Fruit fly (Drosophila melanogaster) whole organism, embryonic: ENCODE measurements around the gene CG31231.

Experiments used
- Blimp-1 ChIP-seq: fragments of 200-800 bp; sonication (Bioruptor generic); optimal IDR thresholded peaks from 3 replicates; lab custom pipeline; 2018; ENCODE audit warnings: missing biosample characterization, missing genetic modification characterization, mild to moderate bottlenecking, moderate library complexity, missing genetic modification reagents
- CG10209 ChIP-seq: fragments of 200-800 bp; sonication (Bioruptor generic); optimal IDR thresholded peaks from 3 replicates; lab custom pipeline; 2017; ENCODE audit warnings: missing biosample characterization, mild to moderate bottlenecking, missing genetic modification characterization, missing genetic modification reagents
- CG1024 ChIP-seq: fragments of 200-800 bp; sonication (Bioruptor generic); IDR thresholded peaks from 2 replicates; pipeline ENCODE4 v1.3.6; 2022; ENCODE audit warnings: missing biosample characterization, missing genetic modification characterization
- CG10431 ChIP-seq: fragments of 200-800 bp; sonication (Bioruptor generic); optimal IDR thresholded peaks from 3 replicates; lab custom pipeline; 2018; ENCODE audit warnings: missing biosample characterization, mild to moderate bottlenecking, missing genetic modification characterization
- CG10979 ChIP-seq: fragments of 200-800 bp; sonication (Bioruptor generic); optimal IDR thresholded peaks from 2 replicates; lab custom pipeline; 2018; ENCODE audit warnings: missing biosample characterization, mild to moderate bottlenecking, missing genetic modification characterization, moderate library complexity
- CG14667 ChIP-seq: fragments of 200-800 bp; sonication (Bioruptor generic); IDR thresholded peaks from 2 replicates; pipeline ENCODE4 v1.3.6; 2022; ENCODE audit warnings: missing biosample characterization, missing genetic modification characterization
- CG15269 ChIP-seq: fragments of 200-800 bp; sonication (Bioruptor generic); optimal IDR thresholded peaks from 2 replicates; lab custom pipeline; 2018; ENCODE audit warnings: missing biosample characterization, mild to moderate bottlenecking, missing genetic modification characterization, moderate library complexity
- CG15514 ChIP-seq: fragments of 200-800 bp; sonication (Bioruptor generic); optimal IDR thresholded peaks from 3 replicates; lab custom pipeline; 2017; ENCODE audit warnings: missing biosample characterization, missing genetic modification characterization, mild to moderate bottlenecking, moderate library complexity, missing genetic modification reagents
- CG16815 ChIP-seq: fragments of 200-800 bp; sonication (Bioruptor generic); optimal IDR thresholded peaks from 3 replicates; lab custom pipeline; 2017; ENCODE audit warnings: missing biosample characterization, mild to moderate bottlenecking, missing genetic modification characterization
- CG17359 ChIP-seq: fragments of 200-800 bp; sonication (Bioruptor generic); optimal IDR thresholded peaks from 3 replicates; lab custom pipeline; 2018; ENCODE audit warnings: missing biosample characterization, mild to moderate bottlenecking, missing genetic modification characterization, moderate library complexity
- CG17385 ChIP-seq: fragments of 200-800 bp; sonication (Bioruptor generic); optimal IDR thresholded peaks from 3 replicates; lab custom pipeline; 2018; ENCODE audit warnings: missing biosample characterization, mild to moderate bottlenecking, missing genetic modification characterization
- CG1792 ChIP-seq: fragments of 200-800 bp; sonication (Bioruptor generic); optimal IDR thresholded peaks from 2 replicates; lab custom pipeline; 2016; ENCODE audit warnings: missing biosample characterization, missing genetic modification characterization
- CG32767 ChIP-seq: fragments of 200-800 bp; sonication (Bioruptor generic); IDR thresholded peaks from 2 replicates; pipeline ENCODE4 v1.3.6; 2022; ENCODE audit warnings: missing biosample characterization, missing genetic modification characterization
- CG5953 ChIP-seq: fragments of 200-800 bp; sonication (Bioruptor generic); IDR thresholded peaks from 2 replicates; pipeline ENCODE4 v1.3.6; 2022; ENCODE audit warnings: missing biosample characterization, missing genetic modification characterization
- CG6765 ChIP-seq: fragments of 200-800 bp; sonication (Bioruptor generic); optimal IDR thresholded peaks from 3 replicates; lab custom pipeline; 2017; ENCODE audit warnings: missing biosample characterization, mild to moderate bottlenecking, missing genetic modification characterization
- CG6791 ChIP-seq: fragments of 200-800 bp; sonication (Bioruptor generic); IDR thresholded peaks from 3 replicates; pipeline ENCODE4 v1.3.6; 2022; ENCODE audit warnings: missing biosample characterization, missing genetic modification characterization; ENCODE audit not compliant: partially characterized antibody
- CG9727 ChIP-seq: fragments of 200-800 bp; sonication (Bioruptor generic); optimal IDR thresholded peaks from 3 replicates; lab custom pipeline; 2017; ENCODE audit warnings: missing biosample characterization, mild to moderate bottlenecking, missing genetic modification characterization
- CG9817 ChIP-seq: fragments of 200-800 bp; sonication (Bioruptor generic); optimal IDR thresholded peaks from 2 replicates; lab custom pipeline; 2018; ENCODE audit warnings: missing biosample characterization, mild to moderate bottlenecking, missing genetic modification characterization, moderate library complexity
- D19A ChIP-seq: fragments of 200-800 bp; optimal IDR thresholded peaks from 3 replicates; lab custom pipeline; 2019; ENCODE audit warnings: missing biosample characterization, mild to moderate bottlenecking, missing genetic modification characterization, moderate library complexity
- Dad ChIP-seq: fragments of 200-800 bp; sonication (Bioruptor generic); optimal IDR thresholded peaks from 3 replicates; lab custom pipeline; 2016; ENCODE audit warnings: missing biosample characterization, missing genetic modification characterization
- Dp ChIP-seq: fragments of 200-800 bp; sonication (Bioruptor generic); optimal IDR thresholded peaks from 2 replicates; lab custom pipeline; 2018; ENCODE audit warnings: missing biosample characterization, mild to moderate bottlenecking, missing genetic modification characterization, moderate library complexity
- Gug ChIP-seq: fragments of 200-800 bp; sonication (Bioruptor generic); IDR thresholded peaks from 4 replicates; pipeline ENCODE4 v1.3.6; 2022; ENCODE audit warnings: missing biosample characterization, missing genetic modification characterization
- HLHmδ ChIP-seq: fragments of 200-800 bp; sonication (Bioruptor generic); optimal IDR thresholded peaks from 2 replicates; lab custom pipeline; 2018; ENCODE audit warnings: missing biosample characterization, mild to moderate bottlenecking, missing genetic modification characterization, moderate library complexity
- Hmr ChIP-seq: fragments of 200-800 bp; sonication (Bioruptor generic); optimal IDR thresholded peaks from 3 replicates; lab custom pipeline; 2017; ENCODE audit warnings: mild to moderate bottlenecking, missing biosample characterization, missing genetic modification reagents, missing genetic modification characterization
- Hsf ChIP-seq: fragments of 200-800 bp; sonication (Bioruptor generic); optimal IDR thresholded peaks from 3 replicates; lab custom pipeline; 2016; ENCODE audit warnings: missing biosample characterization, missing genetic modification characterization
- Kr ChIP-seq: fragments of 200-800 bp; sonication (Bioruptor generic); optimal IDR thresholded peaks from 2 replicates; lab custom pipeline; 2017; ENCODE audit warnings: missing biosample characterization, mild to moderate bottlenecking, missing genetic modification characterization
- Med ChIP-seq: fragments of 200-800 bp; sonication (Bioruptor generic); peaks from one replicate; lab custom pipeline; 2016; ENCODE audit warnings: missing biosample characterization, missing genetic modification characterization, mild to moderate bottlenecking, inconsistent platforms, moderate library complexity
- Nf-YB ChIP-seq: fragments of 200-800 bp; sonication (Bioruptor generic); optimal IDR thresholded peaks from 3 replicates; lab custom pipeline; 2019; ENCODE audit warnings: missing biosample characterization, mild to moderate bottlenecking, missing genetic modification characterization, moderate library complexity
- Sox102F ChIP-seq: fragments of 200-800 bp; sonication (Bioruptor generic); optimal IDR thresholded peaks from 2 replicates; lab custom pipeline; 2018; ENCODE audit warnings: missing biosample characterization, mild to moderate bottlenecking, missing genetic modification characterization, moderate library complexity
- ap ChIP-seq: fragments of 200-800 bp; sonication (Bioruptor generic); IDR thresholded peaks from 2 replicates; pipeline ENCODE4 v1.3.6; 2022; ENCODE audit warnings: missing biosample characterization, missing genetic modification characterization
- cad ChIP-seq: fragments of >200 bp; optimal IDR thresholded peaks from 2 replicates; lab custom pipeline; 2017; ENCODE audit warnings: missing biosample characterization, missing genetic modification characterization
- cg ChIP-seq: fragments of 200-800 bp; sonication (Bioruptor generic); optimal IDR thresholded peaks from 3 replicates; lab custom pipeline; 2019; ENCODE audit warnings: missing biosample characterization, mild to moderate bottlenecking, missing genetic modification characterization, moderate library complexity
- dpn ChIP-seq, 2 experiments: fragments of 200-800 bp; sonication (Bioruptor generic); optimal IDR thresholded peaks; 3 replicates each; lab custom pipeline; 2016; ENCODE audit warnings: missing biosample characterization in 2 of 2, missing genetic modification characterization in 2 of 2
- esg ChIP-seq: fragments of 200-800 bp; sonication (Bioruptor generic); conservative IDR thresholded peaks from 2 replicates; pipeline ENCODE4 v1.3.6; 2022; ENCODE audit warnings: missing biosample characterization, missing genetic modification characterization
- eve ChIP-seq, 2 experiments: fragments of >200 bp; optimal IDR thresholded peaks; 2 replicates each; lab custom pipeline; 2017; ENCODE audit warnings: missing biosample characterization in 2 of 2, missing genetic modification characterization in 2 of 2
- fd64A ChIP-seq: fragments of 200-800 bp; sonication (Bioruptor generic); optimal IDR thresholded peaks from 3 replicates; lab custom pipeline; 2018; ENCODE audit warnings: missing biosample characterization, mild to moderate bottlenecking, missing genetic modification characterization
- grn ChIP-seq: fragments of 200-800 bp; sonication (Bioruptor generic); optimal IDR thresholded peaks from 3 replicates; lab custom pipeline; 2017; ENCODE audit warnings: missing biosample characterization, missing genetic modification characterization
- ken ChIP-seq: fragments of 200-800 bp; sonication (Bioruptor generic); IDR thresholded peaks from 3 replicates; pipeline ENCODE4 v1.3.6; 2022; ENCODE audit warnings: missing biosample characterization, missing genetic modification characterization
- mam ChIP-seq: fragments of 200-800 bp; sonication (Bioruptor generic); optimal IDR thresholded peaks from 3 replicates; lab custom pipeline; 2016; ENCODE audit warnings: missing biosample characterization, missing genetic modification characterization
- nerfin-2 ChIP-seq: fragments of 200-800 bp; sonication (Bioruptor generic); IDR thresholded peaks from 2 replicates; pipeline ENCODE4 v1.3.6; 2022; ENCODE audit warnings: missing biosample characterization, missing genetic modification characterization; ENCODE audit not compliant: partially characterized antibody
- nom ChIP-seq: fragments of 200-800 bp; sonication (Bioruptor generic); optimal IDR thresholded peaks from 2 replicates; lab custom pipeline; 2017; ENCODE audit warnings: missing biosample characterization, missing genetic modification characterization, mild to moderate bottlenecking, moderate library complexity, missing genetic modification reagents
- ranshi ChIP-seq: fragments of 200-800 bp; sonication (Bioruptor generic); IDR thresholded peaks from 2 replicates; pipeline ENCODE4 v1.3.6; 2022; ENCODE audit warnings: missing biosample characterization, missing genetic modification characterization
- salm ChIP-seq: fragments of 200-800 bp; sonication (Bioruptor generic); optimal IDR thresholded peaks from 2 replicates; lab custom pipeline; 2018; ENCODE audit warnings: missing biosample characterization, mild to moderate bottlenecking, missing genetic modification characterization
- tap ChIP-seq: fragments of 200-800 bp; optimal IDR thresholded peaks from 3 replicates; lab custom pipeline; 2019; ENCODE audit warnings: missing biosample characterization, mild to moderate bottlenecking, missing genetic modification characterization, moderate library complexity
- tll ChIP-seq, 2 experiments: fragments of 200-800 bp in 1 of 2; fragments of >200 bp in 1 of 2; sonication (Bioruptor generic) in 1 of 2; optimal IDR thresholded peaks; 2 replicates each; lab custom pipeline; 2017 to 2019; ENCODE audit warnings: missing biosample characterization in 2 of 2, missing genetic modification characterization in 2 of 2, mild to moderate bottlenecking in 1 of 2, moderate library complexity in 1 of 2
- trem ChIP-seq: fragments of 200-800 bp; optimal IDR thresholded peaks from 3 replicates; lab custom pipeline; 2019; ENCODE audit warnings: missing biosample characterization, mild to moderate bottlenecking, missing genetic modification characterization, moderate library complexity
- unpg ChIP-seq: fragments of 200-800 bp; sonication (Bioruptor generic); optimal IDR thresholded peaks from 3 replicates; lab custom pipeline; 2018; ENCODE audit warnings: missing biosample characterization, mild to moderate bottlenecking, missing genetic modification characterization, moderate library complexity
- wdn ChIP-seq: fragments of 200-800 bp; sonication (Bioruptor generic); IDR thresholded peaks from 2 replicates; pipeline ENCODE4 v1.3.6; 2022; ENCODE audit warnings: missing biosample characterization, missing genetic modification characterization

The CG31231 gene

dm6 chr3R:18670441-18671111, 5.4 kb downstream of the CG31231 start (continued):
- TF ChIP-seq nom (GFP tag; lab: Kevin White, UChicago) = no peak
- peak; percentile 63 for TF ChIP-seq CG9817
- TF ChIP-seq CG32767 (GFP tag; lab: Robert Waterston, UW) = peak; percentile 36; the same call in 1 of the 2 replicates
- no peak for TF ChIP-seq CG5953 (GFP tag; lab: Robert Waterston, UW)
- peak; percentile 50 for TF ChIP-seq CG15269 (tag; lab: Kevin White, UChicago)
- TF ChIP-seq Nf-YB (GFP tag; lab: Kevin White, UChicago) = peak; percentile 22
- 0 out of 2 replicates have a peak, but pooled peaks have one; percentile 20 for TF ChIP-seq esg (GFP tag; lab: Robert Waterston, UW)
- TF ChIP-seq Hmr (GFP tag; lab: Kevin White, UChicago) = peak; percentile 59
- TF ChIP-seq dpn (GFP tag; optimal IDR thresholded peaks at IDR 0.05; lab: Kevin White, UChicago) = peak in 1 of 2 experiments; percentile 43
- TF ChIP-seq CG14667 (GFP tag; lab: Robert Waterston, UW) = no peak
- no peak for TF ChIP-seq tll (GFP tag; optimal IDR thresholded peaks at IDR 0.05; lab: Kevin White, UChicago)
- TF ChIP-seq Gug (GFP tag; lab: Robert Waterston, UW) = no peak
- TF ChIP-seq CG10431 (GFP tag; lab: Kevin White, UChicago) = no peak
- TF ChIP-seq CG17359 = peak; percentile 49
- no peak for TF ChIP-seq CG15514 (GFP tag; lab: Kevin White, UChicago)
- TF ChIP-seq CG10979 = peak; percentile 34
- no peak for TF ChIP-seq CG1792 (GFP tag; lab: Kevin White, UChicago)
- TF ChIP-seq nerfin-2 (GFP tag; lab: Robert Waterston, UW) = no peak
- TF ChIP-seq ap (GFP tag; lab: Robert Waterston, UW) = no peak
- TF ChIP-seq HLHmδ (GFP tag; lab: Kevin White, UChicago) = no peak
- no peak for TF ChIP-seq eve (GFP tag; optimal IDR thresholded peaks at IDR 0.05; lab: Kevin White, UChicago)
- peak; percentile 41 for TF ChIP-seq CG9727 (GFP tag; lab: Kevin White, UChicago)
- peak; percentile 39; the same call in 1 of the 3 replicates for TF ChIP-seq ken (GFP tag; lab: Robert Waterston, UW)
- peak; percentile 6 for TF ChIP-seq CG16815 (GFP tag; lab: Kevin White, UChicago)
- TF ChIP-seq cg = no peak
- no peak for TF ChIP-seq CG6791 (GFP tag; lab: Robert Waterston, UW)
- TF ChIP-seq salm = peak; percentile 51
- TF ChIP-seq ranshi (GFP tag; lab: Robert Waterston, UW) = peak; percentile 31; the same call in 1 of the 2 replicates
- peak; percentile 2 for TF ChIP-seq CG10209 (GFP tag; lab: Kevin White, UChicago)
- peak; percentile 6 for TF ChIP-seq mam (GFP tag; lab: Kevin White, UChicago)
- TF ChIP-seq Blimp-1 (GFP tag; lab: Kevin White, UChicago) = peak; percentile 95
- TF ChIP-seq Kr (GFP tag; lab: Kevin White, UChicago) = no peak
- TF ChIP-seq cad (GFP tag; lab: Kevin White, UChicago) = no peak
- TF ChIP-seq Dad (GFP tag; lab: Kevin White, UChicago) = no peak
- TF ChIP-seq tap (tag; lab: Kevin White, UChicago) = peak; percentile 53
- peak; percentile 40 for TF ChIP-seq CG17385 (GFP tag; lab: Kevin White, UChicago)
- peak; percentile 85 for TF ChIP-seq Med
- peak; percentile 35 for TF ChIP-seq Hsf (GFP tag; lab: Kevin White, UChicago)
- peak; percentile 85 for TF ChIP-seq grn
- TF ChIP-seq D19A = peak; percentile 16
- TF ChIP-seq Sox102F (GFP tag; lab: Kevin White, UChicago) = peak; percentile 71
- no peak for TF ChIP-seq Dp (GFP tag; lab: Kevin White, UChicago)
- peak; percentile 7 for TF ChIP-seq trem (tag; lab: Kevin White, UChicago)
- peak; percentile 70 for TF ChIP-seq unpg
- 0 out of 2 replicates have a peak, but pooled peaks have one; percentile 16 for TF ChIP-seq wdn (GFP tag; lab: Robert Waterston, UW)
- peak; percentile 8 for TF ChIP-seq CG6765 (GFP tag; lab: Kevin White, UChicago)
- no peak for TF ChIP-seq fd64A (GFP tag; lab: Kevin White, UChicago)
- no peak for TF ChIP-seq CG1024 (GFP tag; lab: Robert Waterston, UW)
